Fruit fly (Drosophila melanogaster) whole organism, embryonic: ENCODE results near the gene pnt.

Experiments
- ATbp ChIP-seq: fragments of 200-800 bp; sonication (Bioruptor generic); optimal IDR thresholded peaks from 2 replicates; lab custom pipeline; 2017; ENCODE audit warnings: missing biosample characterization, mild to moderate bottlenecking, missing genetic modification characterization, missing genetic modification reagents
- Bdp1 ChIP-seq: fragments of 200-800 bp; sonication (Bioruptor generic); optimal IDR thresholded peaks from 3 replicates; lab custom pipeline; 2016; ENCODE audit warnings: missing biosample characterization, missing genetic modification characterization
- C15 ChIP-seq: fragments of 200-800 bp; sonication (Bioruptor generic); IDR thresholded peaks from 3 replicates; pipeline ENCODE4 v1.3.6; 2022; ENCODE audit warnings: missing biosample characterization, missing genetic modification characterization
- CG10366 ChIP-seq: fragments of 200-800 bp; sonication (Bioruptor generic); IDR thresholded peaks from 2 replicates; pipeline ENCODE4 v1.3.6; 2022; ENCODE audit warnings: missing biosample characterization, missing genetic modification characterization
- CG11247 ChIP-seq: fragments of 200-800 bp; sonication (Bioruptor generic); IDR thresholded peaks from 2 replicates; pipeline ENCODE4 v1.3.6; 2022; ENCODE audit warnings: missing biosample characterization, missing genetic modification characterization
- CG12299 ChIP-seq: fragments of 200-800 bp; sonication (Bioruptor generic); optimal IDR thresholded peaks from 2 replicates; lab custom pipeline; 2018; ENCODE audit warnings: missing biosample characterization, mild to moderate bottlenecking, missing genetic modification characterization
- CG15479 ChIP-seq: fragments of 200-800 bp; sonication (Bioruptor generic); optimal IDR thresholded peaks from 3 replicates; lab custom pipeline; 2019; ENCODE audit warnings: missing biosample characterization, mild to moderate bottlenecking, missing genetic modification characterization, moderate library complexity
- CG1647 ChIP-seq: fragments of 200-800 bp; sonication (Bioruptor generic); optimal IDR thresholded peaks from 3 replicates; lab custom pipeline; 2016; ENCODE audit warnings: missing biosample characterization, missing genetic modification characterization
- CG17359 ChIP-seq: fragments of 200-800 bp; sonication (Bioruptor generic); optimal IDR thresholded peaks from 3 replicates; lab custom pipeline; 2018; ENCODE audit warnings: missing biosample characterization, mild to moderate bottlenecking, missing genetic modification characterization, moderate library complexity
- CG17912 ChIP-seq: fragments of 200-800 bp; sonication (Bioruptor generic); optimal IDR thresholded peaks from 2 replicates; lab custom pipeline; 2018; ENCODE audit warnings: missing biosample characterization, mild to moderate bottlenecking, missing genetic modification characterization
- CG2129 ChIP-seq: fragments of 200-800 bp; sonication (Bioruptor generic); IDR thresholded peaks from 2 replicates; pipeline ENCODE4 v1.3.6; 2022; ENCODE audit warnings: missing biosample characterization, missing genetic modification characterization; ENCODE audit not compliant: partially characterized antibody
- CG31441 ChIP-seq: fragments of 200-800 bp; sonication (Bioruptor generic); IDR thresholded peaks from 2 replicates; pipeline ENCODE4 v1.3.6; 2022; ENCODE audit warnings: missing biosample characterization, missing genetic modification characterization
- CG34422 ChIP-seq: fragments of 200-800 bp; sonication (Bioruptor generic); IDR thresholded peaks from 3 replicates; pipeline ENCODE4 v1.3.6; 2022; ENCODE audit warnings: missing biosample characterization, missing genetic modification characterization
- CG5245 ChIP-seq: fragments of 200-800 bp; sonication (Bioruptor generic); optimal IDR thresholded peaks from 3 replicates; lab custom pipeline; 2016; ENCODE audit warnings: missing biosample characterization, missing genetic modification characterization
- CG5953 ChIP-seq: fragments of 200-800 bp; sonication (Bioruptor generic); IDR thresholded peaks from 2 replicates; pipeline ENCODE4 v1.3.6; 2022; ENCODE audit warnings: missing biosample characterization, missing genetic modification characterization
- CG6254 ChIP-seq: fragments of 200-800 bp; sonication (Bioruptor generic); optimal IDR thresholded peaks from 3 replicates; lab custom pipeline; 2017; ENCODE audit warnings: mild to moderate bottlenecking, missing biosample characterization, missing genetic modification reagents, missing genetic modification characterization
- CG7271 ChIP-seq: fragments of 200-800 bp; sonication (Bioruptor generic); optimal IDR thresholded peaks from 2 replicates; lab custom pipeline; 2018; ENCODE audit warnings: missing biosample characterization, mild to moderate bottlenecking, missing genetic modification characterization, moderate library complexity
- CG7987 ChIP-seq: fragments of 200-800 bp; sonication (Bioruptor generic); optimal IDR thresholded peaks from 2 replicates; lab custom pipeline; 2018; ENCODE audit warnings: missing biosample characterization, mild to moderate bottlenecking, missing genetic modification characterization, moderate library complexity
- CG8478 ChIP-seq: fragments of >200 bp; optimal IDR thresholded peaks from 2 replicates; lab custom pipeline; 2018
- CG8924 ChIP-seq: fragments of 200-800 bp; optimal IDR thresholded peaks from 3 replicates; lab custom pipeline; 2019; ENCODE audit warnings: missing biosample characterization, mild to moderate bottlenecking, missing genetic modification characterization, moderate library complexity
- CrebB ChIP-seq: fragments of 200-800 bp; sonication (Bioruptor generic); optimal IDR thresholded peaks from 3 replicates; lab custom pipeline; 2018; ENCODE audit warnings: missing biosample characterization, mild to moderate bottlenecking, missing genetic modification characterization
- Deaf1 ChIP-seq: fragments of 200-800 bp; optimal IDR thresholded peaks from 3 replicates; lab custom pipeline; 2019; ENCODE audit warnings: missing biosample characterization, mild to moderate bottlenecking, missing genetic modification characterization, moderate library complexity
- Dp ChIP-seq: fragments of 200-800 bp; sonication (Bioruptor generic); optimal IDR thresholded peaks from 2 replicates; lab custom pipeline; 2018; ENCODE audit warnings: missing biosample characterization, mild to moderate bottlenecking, missing genetic modification characterization, moderate library complexity
- Ets97D ChIP-seq: fragments of 200-800 bp; sonication (Bioruptor generic); optimal IDR thresholded peaks from 3 replicates; lab custom pipeline; 2016; ENCODE audit warnings: missing biosample characterization, missing genetic modification characterization
- Hey ChIP-seq: fragments of 200-800 bp; sonication (Bioruptor generic); optimal IDR thresholded peaks from 3 replicates; lab custom pipeline; 2018; ENCODE audit warnings: missing biosample characterization, mild to moderate bottlenecking, missing genetic modification characterization
- Hr39 ChIP-seq: fragments of >200 bp; optimal IDR thresholded peaks from 2 replicates; lab custom pipeline; 2017
- Myb ChIP-seq: fragments of 200-800 bp; sonication (Bioruptor generic); optimal IDR thresholded peaks from 2 replicates; lab custom pipeline; 2016; ENCODE audit warnings: missing biosample characterization, missing genetic modification characterization
- Nf-YA ChIP-seq: fragments of 200-800 bp; sonication (Bioruptor generic); IDR thresholded peaks from 2 replicates; pipeline ENCODE4 v1.3.6; 2022; ENCODE audit warnings: missing biosample characterization, missing genetic modification characterization
- PHDP ChIP-seq: fragments of 200-800 bp; sonication (Bioruptor generic); optimal IDR thresholded peaks from 3 replicates; lab custom pipeline; 2018; ENCODE audit warnings: missing biosample characterization, mild to moderate bottlenecking, missing genetic modification characterization, moderate library complexity
- bab2 ChIP-seq: fragments of 200-800 bp; sonication (Bioruptor generic); optimal IDR thresholded peaks from 2 replicates; lab custom pipeline; 2016; ENCODE audit warnings: missing biosample characterization, missing genetic modification characterization
- bowl ChIP-seq: fragments of 200-800 bp; sonication (Bioruptor generic); IDR thresholded peaks from 2 replicates; pipeline ENCODE4 v1.3.6; 2022; ENCODE audit warnings: missing biosample characterization, missing genetic modification characterization
- dpn ChIP-seq, 2 experiments: fragments of 200-800 bp; sonication (Bioruptor generic); optimal IDR thresholded peaks; 3 replicates each; lab custom pipeline; 2016; ENCODE audit warnings: missing biosample characterization in 2 of 2, missing genetic modification characterization in 2 of 2
- esg ChIP-seq: fragments of 200-800 bp; sonication (Bioruptor generic); conservative IDR thresholded peaks from 2 replicates; pipeline ENCODE4 v1.3.6; 2022; ENCODE audit warnings: missing biosample characterization, missing genetic modification characterization
- eve ChIP-seq, 2 experiments: fragments of >200 bp; optimal IDR thresholded peaks; 2 replicates each; lab custom pipeline; 2017; ENCODE audit warnings: missing biosample characterization in 2 of 2, missing genetic modification characterization in 2 of 2
- fd102C ChIP-seq: fragments of 200-800 bp; sonication (Bioruptor generic); optimal IDR thresholded peaks from 2 replicates; lab custom pipeline; 2018; ENCODE audit warnings: missing biosample characterization, mild to moderate bottlenecking, missing genetic modification characterization, moderate library complexity
- gcm2 ChIP-seq: fragments of 200-800 bp; sonication (Bioruptor generic); optimal IDR thresholded peaks from 2 replicates; lab custom pipeline; 2016; ENCODE audit warnings: missing biosample characterization, missing genetic modification characterization
- grn ChIP-seq: fragments of 200-800 bp; sonication (Bioruptor generic); optimal IDR thresholded peaks from 3 replicates; lab custom pipeline; 2017; ENCODE audit warnings: missing biosample characterization, missing genetic modification characterization
- her ChIP-seq: fragments of 200-800 bp; sonication (Bioruptor generic); optimal IDR thresholded peaks from 2 replicates; lab custom pipeline; 2016; ENCODE audit warnings: missing biosample characterization, missing genetic modification characterization
- ind ChIP-seq: fragments of 200-800 bp; sonication (Bioruptor generic); optimal IDR thresholded peaks from 3 replicates; lab custom pipeline; 2016; ENCODE audit warnings: missing biosample characterization, missing genetic modification characterization
- lmd ChIP-seq: fragments of 200-800 bp; sonication (Bioruptor generic); IDR thresholded peaks from 2 replicates; pipeline ENCODE4 v1.3.6; 2022; ENCODE audit warnings: missing biosample characterization, missing genetic modification characterization
- lov ChIP-seq, 2 experiments: fragments of 200-800 bp in 1 of 2; fragments of >200 bp in 1 of 2; sonication (Bioruptor generic) in 1 of 2; IDR thresholded peaks in 1 of 2; optimal IDR thresholded peaks in 1 of 2; 2 replicates in 1 of 2; 3 replicates in 1 of 2; pipeline versions ENCODE4 v1.3.6 to Lab custom; 2017 to 2022; ENCODE audit warnings: missing biosample characterization in 1 of 2, missing genetic modification characterization in 1 of 2
- onecut ChIP-seq: fragments of 200-800 bp; sonication (Bioruptor generic); IDR thresholded peaks from 2 replicates; pipeline ENCODE4 v1.3.6; 2022; ENCODE audit warnings: missing biosample characterization, missing genetic modification characterization
- pfk ChIP-seq: fragments of 200-800 bp; sonication (Bioruptor generic); optimal IDR thresholded peaks from 2 replicates; lab custom pipeline; 2018; ENCODE audit warnings: missing biosample characterization, mild to moderate bottlenecking, missing genetic modification characterization, moderate library complexity
- pros ChIP-seq: fragments of 200-800 bp; sonication (Bioruptor generic); optimal IDR thresholded peaks from 3 replicates; lab custom pipeline; 2019; ENCODE audit warnings: missing biosample characterization, mild to moderate bottlenecking, missing genetic modification characterization, moderate library complexity
- ro ChIP-seq: fragments of 200-800 bp; sonication (Bioruptor generic); IDR thresholded peaks from 2 replicates; pipeline ENCODE4 v1.3.6; 2022; ENCODE audit warnings: missing biosample characterization, missing genetic modification characterization
- schlank ChIP-seq: fragments of 200-800 bp; sonication (Bioruptor generic); optimal IDR thresholded peaks from 2 replicates; lab custom pipeline; 2018; ENCODE audit warnings: missing biosample characterization, mild to moderate bottlenecking, missing genetic modification characterization
- sug ChIP-seq: fragments of 200-800 bp; optimal IDR thresholded peaks from 2 replicates; lab custom pipeline; 2019; ENCODE audit warnings: missing biosample characterization, mild to moderate bottlenecking, missing genetic modification characterization, moderate library complexity
- tin ChIP-seq: fragments of 200-800 bp; sonication (Bioruptor generic); optimal IDR thresholded peaks from 3 replicates; lab custom pipeline; 2016; ENCODE audit warnings: missing biosample characterization, missing genetic modification characterization
- trem ChIP-seq: fragments of 200-800 bp; optimal IDR thresholded peaks from 3 replicates; lab custom pipeline; 2019; ENCODE audit warnings: missing biosample characterization, mild to moderate bottlenecking, missing genetic modification characterization, moderate library complexity
- twi ChIP-seq: fragments of 200-800 bp; optimal IDR thresholded peaks from 2 replicates; lab custom pipeline; 2019; ENCODE audit warnings: missing biosample characterization, mild to moderate bottlenecking, missing genetic modification characterization, moderate library complexity
- vvl ChIP-seq: fragments of 200-800 bp; sonication (Bioruptor generic); IDR thresholded peaks from 2 replicates; pipeline ENCODE4 v1.3.6; 2022; ENCODE audit warnings: missing biosample characterization, missing genetic modification characterization
- yki ChIP-seq: fragments of >200 bp; optimal IDR thresholded peaks from 3 replicates; lab custom pipeline; 2018

pnt gene

DNA sequence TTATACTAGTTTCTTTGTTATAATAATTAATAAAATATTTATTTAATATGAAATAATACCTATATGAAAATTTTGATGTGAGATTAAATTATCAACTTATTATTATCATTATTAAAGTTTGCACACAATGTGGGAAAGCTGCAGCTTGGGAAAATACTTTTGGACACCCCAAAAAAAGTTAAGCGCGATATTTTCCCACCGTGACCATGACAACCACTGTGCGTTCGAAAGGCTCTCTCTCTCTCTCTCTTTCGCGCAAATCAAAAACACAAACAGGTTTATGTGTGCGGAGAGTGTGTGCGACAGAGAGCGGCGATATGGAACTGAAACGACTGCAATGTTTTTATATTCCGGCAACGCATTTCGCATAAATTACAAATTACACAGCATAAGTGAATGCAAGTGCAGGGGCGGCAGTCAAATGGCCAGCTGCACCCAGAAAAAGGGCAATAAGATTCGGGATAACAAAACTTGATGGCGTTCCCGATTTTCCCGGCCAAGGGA is 978 bp upstream of the pnt start (continued):
- TF ChIP-seq lov (optimal IDR thresholded peaks at IDR 0.05; lab: Kevin White, UChicago), result no peak
- 0 out of 3 replicates have a peak, but pooled peaks have one; percentile 9 for TF ChIP-seq lov (GFP tag; IDR thresholded peaks at IDR 0.05; lab: Robert Waterston, UW)
- no peak for TF ChIP-seq gcm2 (GFP tag; lab: Kevin White, UChicago)
- peak; percentile 8 for TF ChIP-seq CG15479 (GFP tag; lab: Kevin White, UChicago)
- peak; percentile 30 for TF ChIP-seq ATbp (GFP tag; lab: Kevin White, UChicago)
- no peak for TF ChIP-seq CG17912 (GFP tag; lab: Kevin White, UChicago)
- TF ChIP-seq twi (tag; lab: Kevin White, UChicago), result no peak
- peak; percentile 78 for TF ChIP-seq CG31441 (GFP tag; lab: Robert Waterston, UW)
- TF ChIP-seq fd102C (GFP tag; lab: Kevin White, UChicago), result no peak
- TF ChIP-seq CG10366, result peak; percentile 29
- TF ChIP-seq trem (tag; lab: Kevin White, UChicago), result peak; percentile 12
- no peak for TF ChIP-seq esg (GFP tag; lab: Robert Waterston, UW)
- peak; percentile 5 for TF ChIP-seq Deaf1
- TF ChIP-seq CG8478 (lab: Kevin White, UChicago), result no peak
- TF ChIP-seq Hr39 (lab: Kevin White, UChicago), result no peak
- no peak for TF ChIP-seq Myb (GFP tag; lab: Kevin White, UChicago)
- peak; percentile 46 for TF ChIP-seq ind (GFP tag; lab: Kevin White, UChicago)
- no peak for TF ChIP-seq C15
- no peak for TF ChIP-seq sug (tag; lab: Kevin White, UChicago)
- no peak for TF ChIP-seq schlank
- TF ChIP-seq CG5245 (GFP tag; lab: Kevin White, UChicago), result no peak
- no peak for TF ChIP-seq grn
- no peak for TF ChIP-seq Nf-YA (GFP tag; lab: Robert Waterston, UW)
- peak in 1 of 2 experiments; percentile 20 for TF ChIP-seq dpn (GFP tag; optimal IDR thresholded peaks at IDR 0.05; lab: Kevin White, UChicago)
- no peak for TF ChIP-seq ro (GFP tag; lab: Robert Waterston, UW)
- TF ChIP-seq pfk (GFP tag; lab: Kevin White, UChicago), result no peak
- TF ChIP-seq eve (GFP tag; optimal IDR thresholded peaks at IDR 0.05; lab: Kevin White, UChicago), result no peak
- TF ChIP-seq CG1647 (GFP tag; lab: Kevin White, UChicago), result no peak
- TF ChIP-seq CG6254 (GFP tag; lab: Kevin White, UChicago), result peak; percentile 54
- no peak for TF ChIP-seq CG7987 (GFP tag; lab: Kevin White, UChicago)
- TF ChIP-seq yki (lab: Kevin White, UChicago), result no peak
- peak; percentile 56 for TF ChIP-seq tin (GFP tag; lab: Kevin White, UChicago)
- peak; percentile 83 for TF ChIP-seq vvl (GFP tag; lab: Robert Waterston, UW)
- no peak for TF ChIP-seq CG7271
- TF ChIP-seq PHDP (tag; lab: Kevin White, UChicago), result peak; percentile 53
- TF ChIP-seq onecut, result peak; percentile 30; the same call in 1 of the 2 replicates
- TF ChIP-seq CG12299, result no peak
- peak; percentile 71 for TF ChIP-seq CG8924 (tag; lab: Kevin White, UChicago)
- no peak for TF ChIP-seq Hey (tag; lab: Kevin White, UChicago)
- no peak for TF ChIP-seq pros (GFP tag; lab: Kevin White, UChicago)
- no peak for TF ChIP-seq her (GFP tag; lab: Kevin White, UChicago)
- no peak for TF ChIP-seq Ets97D
- TF ChIP-seq Dp (GFP tag; lab: Kevin White, UChicago), result no peak
- TF ChIP-seq CG34422, result 0 out of 3 replicates have a peak, but pooled peaks have one; percentile 32
- TF ChIP-seq CG17359 (tag; lab: Kevin White, UChicago), result peak; percentile 57
- peak; percentile 50 for TF ChIP-seq lmd (GFP tag; lab: Robert Waterston, UW)
- peak; percentile 29; the same call in 1 of the 2 replicates for TF ChIP-seq CG5953 (GFP tag; lab: Robert Waterston, UW)
- TF ChIP-seq bowl (GFP tag; lab: Robert Waterston, UW), result no peak
- TF ChIP-seq CG11247 (GFP tag; lab: Robert Waterston, UW), result peak; percentile 48
- TF ChIP-seq CG2129 (GFP tag; lab: Robert Waterston, UW), result no peak
- TF ChIP-seq Bdp1 (GFP tag; lab: Kevin White, UChicago), result no peak
- no peak for TF ChIP-seq CrebB (tag; lab: Kevin White, UChicago)
- no peak for TF ChIP-seq bab2
